Fruit fly (Drosophila melanogaster): ENCODE data around the gene CG11417.

The CG11417 gene

dm6 chrX:1308444-1308843 lies 45.4 kb upstream of the CG11417 start (continued):
- TF ChIP-seq jigr1 (GFP tag; IDR thresholded peaks at IDR 0.05) = no peak
- no peak for TF ChIP-seq CG2116 (GFP tag; optimal IDR thresholded peaks at IDR 0.05)
- peak; percentile 7 for TF ChIP-seq oc (tag; optimal IDR thresholded peaks at IDR 0.05)
- TF ChIP-seq croc (GFP tag; conservative IDR thresholded peaks at IDR 0.05) = no peak
- TF ChIP-seq toy (GFP tag; IDR thresholded peaks at IDR 0.05) = no peak
- peak; percentile 85 for TF ChIP-seq CG15073 (GFP tag; optimal IDR thresholded peaks at IDR 0.05)
- TF ChIP-seq Drgx (GFP tag; IDR thresholded peaks at IDR 0.05) = peak; percentile 42; the same call in 1 of the 2 replicates
- peak; percentile 38 for TF ChIP-seq kni (GFP tag; optimal IDR thresholded peaks at IDR 0.05)

DNA sequence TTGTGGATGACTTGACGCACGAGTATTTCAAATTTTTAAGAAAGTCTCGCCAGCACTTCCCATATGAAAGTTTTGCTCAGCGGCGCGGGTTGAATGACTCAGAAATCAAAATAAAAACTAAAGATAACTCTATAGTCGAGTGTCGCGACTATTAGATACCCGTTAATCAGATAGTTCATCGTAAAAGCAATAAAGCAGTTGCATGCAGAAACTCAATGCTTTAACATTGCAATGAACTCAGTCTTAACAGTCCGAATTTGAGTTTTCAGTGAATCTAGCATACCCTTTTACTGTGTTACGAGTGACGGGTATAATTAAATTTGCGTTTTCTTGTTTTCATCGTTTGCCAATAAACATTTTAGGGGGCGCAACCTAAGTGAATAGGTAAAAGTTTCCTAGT lies 42.6 kb upstream of the CG11417 start:
- TF ChIP-seq CG7372 (GFP tag; IDR thresholded peaks at IDR 0.05) (no peak), D19B (GFP tag; optimal IDR thresholded peaks at IDR 0.05) (peak; percentile 13), pzg (GFP tag; optimal IDR thresholded peaks at IDR 0.05) (no peak), Bdp1 (GFP tag; optimal IDR thresholded peaks at IDR 0.05) (no peak), gem (tag; optimal IDR thresholded peaks at IDR 0.05) (peak; percentile 7), zfh1 (GFP tag; IDR thresholded peaks at IDR 0.05) (0 out of 3 replicates have a peak, but pooled peaks have one; percentile 21), yki (optimal IDR thresholded peaks at IDR 0.05) (no peak), peb (GFP tag; IDR thresholded peaks at IDR 0.05) (no peak), CG32772 (GFP tag; IDR thresholded peaks at IDR 0.05) (0 out of 2 replicates have a peak, but pooled peaks have one; percentile 11), ato (GFP tag; IDR thresholded peaks at IDR 0.05; ENCODE audit: partially characterized antibody) (no peak), dmrt99B (tag; optimal IDR thresholded peaks at IDR 0.05) (peak; percentile 25), CG17359 (tag; optimal IDR thresholded peaks at IDR 0.05) (peak; percentile 10), Sox102F (GFP tag; optimal IDR thresholded peaks at IDR 0.05) (peak; percentile 59), CG12299 (tag; optimal IDR thresholded peaks at IDR 0.05) (no peak), ken (GFP tag; IDR thresholded peaks at IDR 0.05) (0 out of 3 replicates have a peak, but pooled peaks have one; percentile 33), ci (GFP tag; IDR thresholded peaks at IDR 0.05) (peak; percentile 50; the same call in 2 of the 3 replicates), Med (GFP tag) (peak; percentile 49), CG1603 (tag; optimal IDR thresholded peaks at IDR 0.05) (peak; percentile 33), CG6683 (GFP tag; optimal IDR thresholded peaks at IDR 0.05) (no peak), CG10959 (GFP tag; IDR thresholded peaks at IDR 0.05) (no peak), CG13123 (GFP tag; optimal IDR thresholded peaks at IDR 0.05) (no peak)

DNA sequence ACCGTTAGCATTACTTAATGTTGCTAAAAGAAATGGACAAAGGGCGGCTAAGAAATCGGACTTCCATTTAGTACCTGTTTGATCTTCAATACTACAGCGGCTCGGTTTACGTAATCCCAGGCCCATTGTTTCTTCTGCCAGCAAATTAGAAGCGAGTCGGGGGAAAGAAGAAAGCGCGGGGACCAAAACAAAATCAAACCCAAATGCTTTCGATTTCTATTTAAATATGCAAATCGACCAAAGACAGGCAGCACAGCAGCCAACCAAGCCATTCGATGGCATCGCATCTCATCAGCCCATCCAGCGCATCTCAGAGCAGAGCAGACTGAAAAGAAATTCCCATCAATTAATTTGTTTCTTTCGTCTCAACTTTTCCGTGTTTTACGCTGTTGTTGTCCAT lies 41.3 kb upstream of the CG11417 start:
- TF ChIP-seq CG18599 (GFP tag; optimal IDR thresholded peaks at IDR 0.05) (no peak), CG30403 (GFP tag; optimal IDR thresholded peaks at IDR 0.05) (no peak), Meics (GFP tag; optimal IDR thresholded peaks at IDR 0.05) (no peak), E2f2 (GFP tag; IDR thresholded peaks at IDR 0.05) (no peak), Blimp-1 (GFP tag; optimal IDR thresholded peaks at IDR 0.05) (peak; percentile 94), E2f1 (GFP tag; IDR thresholded peaks at IDR 0.05) (no peak), HLHmδ (GFP tag; optimal IDR thresholded peaks at IDR 0.05) (no peak), cas (GFP tag; IDR thresholded peaks at IDR 0.05) (no peak), Gsc (GFP tag; IDR thresholded peaks at IDR 0.05) (no peak), lilli (GFP tag; optimal IDR thresholded peaks at IDR 0.05) (no peak), slbo (GFP tag; IDR thresholded peaks at IDR 0.05) (no peak), Ets65A (GFP tag) (no peak), Hand (GFP tag; optimal IDR thresholded peaks at IDR 0.05) (no peak), ssp (GFP tag; IDR thresholded peaks at IDR 0.05) (no peak), corto (GFP tag; optimal IDR thresholded peaks at IDR 0.05) (no peak), br (optimal IDR thresholded peaks at IDR 0.05) (no peak), CG3065 (GFP tag; optimal IDR thresholded peaks at IDR 0.05) (no peak), Awh (GFP tag; IDR thresholded peaks at IDR 0.05) (peak; percentile 62; the same call in 1 of the 2 replicates), CG17829 (tag; optimal IDR thresholded peaks at IDR 0.05) (no peak), CG4820 (GFP tag; optimal IDR thresholded peaks at IDR 0.05) (no peak), luna (GFP tag; optimal IDR thresholded peaks at IDR 0.05) (no peak), NC2β (GFP tag; optimal IDR thresholded peaks at IDR 0.05) (no peak), trh (GFP tag; optimal IDR thresholded peaks at IDR 0.05) (no peak)
